Fruit fly (Drosophila melanogaster): ENCODE results near the gene chm.
A peak's percentile ranks its signal among the peaks of the same experiment; 100 is the strongest.

chm gene

DNA sequence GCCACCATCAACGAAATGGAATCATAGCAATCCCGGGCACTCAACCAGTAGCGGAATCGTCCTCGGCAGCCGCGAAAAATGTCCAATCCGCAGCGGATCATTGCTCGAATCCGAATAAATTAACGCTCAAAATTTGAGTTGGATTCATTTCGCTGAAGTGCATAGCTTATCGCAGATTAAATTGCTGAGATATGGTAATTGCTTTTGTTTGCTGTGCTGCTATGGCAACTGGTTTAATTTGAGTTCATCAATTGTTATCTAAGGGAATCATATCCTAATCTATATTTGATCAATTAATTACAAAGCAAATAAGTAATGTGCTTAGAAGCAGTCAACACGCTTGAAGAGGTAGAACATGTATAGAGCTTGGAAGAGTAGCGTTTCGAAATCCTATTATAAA is 49.9 kb downstream of the chm start, which contains the start of gene Gr28b:
Gene Gr28b (minus strand): TSS at position 101 of the 400 bp plus-strand sequence.
- TF ChIP-seq brk (GFP tag; optimal IDR thresholded peaks at IDR 0.05), result no peak
- TF ChIP-seq dsf (GFP tag; optimal IDR thresholded peaks at IDR 0.05; ENCODE audit: borderline replicate concordance), result no peak
- no peak for TF ChIP-seq Myc (optimal IDR thresholded peaks at IDR 0.05)
- TF ChIP-seq CrebA (GFP tag; optimal IDR thresholded peaks at IDR 0.05; ENCODE audit: borderline replicate concordance), result no peak
- no peak for TF ChIP-seq pan (optimal IDR thresholded peaks at IDR 0.05)
- no peak for TF ChIP-seq ey (GFP tag; optimal IDR thresholded peaks at IDR 0.05)

DNA sequence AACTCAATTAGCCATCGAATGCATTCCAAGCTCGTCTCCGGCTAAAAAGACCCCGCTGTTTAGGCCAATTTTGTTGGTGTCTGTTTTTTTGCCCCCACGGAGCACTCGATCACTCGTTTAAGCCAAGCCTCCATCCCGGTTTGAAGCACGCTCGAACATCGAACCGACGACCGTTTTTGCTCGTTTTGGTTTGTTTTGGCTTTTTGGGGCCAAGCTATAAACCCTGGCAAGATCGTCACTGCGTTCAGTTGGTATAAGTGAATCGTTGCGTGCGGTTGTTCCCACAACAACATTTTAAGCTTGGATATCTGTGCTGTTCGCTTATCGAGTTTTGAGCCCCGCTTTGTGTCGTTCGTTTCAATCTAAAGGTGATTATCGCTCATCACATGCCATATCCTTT is 54.1 kb downstream of the chm start, which contains the start of gene CG6055:
Gene CG6055 (plus strand): TSS at position 240 of the 400 bp plus-strand sequence.
- TF ChIP-seq Vsx2 (GFP tag; optimal IDR thresholded peaks at IDR 0.05; ENCODE audit: partially characterized antibody) (peak; percentile 82), HLH106 (tag; optimal IDR thresholded peaks at IDR 0.05) (no peak), jim (GFP tag; optimal IDR thresholded peaks at IDR 0.05) (peak; percentile 66), Hnf4 (GFP tag; optimal IDR thresholded peaks at IDR 0.05) (no peak), Dif (GFP tag; optimal IDR thresholded peaks at IDR 0.05; ENCODE audit: partially characterized antibody) (peak; percentile 15)

All from whole organism, wandering third instar larva.